Fruit fly (Drosophila melanogaster) whole organism, pupa: Measurements from ENCODE around the gene trk.

Source experiments
- CG10348 ChIP-seq: fragments of 200-800 bp; sonication (Bioruptor generic); IDR thresholded peaks from 2 replicates; pipeline ENCODE4 v1.3.6; 2022; ENCODE audit warnings: missing biosample characterization, missing genetic modification characterization
- CG14655 ChIP-seq: fragments of 200-800 bp; sonication (Bioruptor generic); optimal IDR thresholded peaks from 3 replicates; lab custom pipeline; 2017; ENCODE audit warnings: mild to moderate bottlenecking, missing biosample characterization, missing genetic modification reagents, missing genetic modification characterization
- CG15710 ChIP-seq: fragments of 200-800 bp; sonication (Bioruptor generic); optimal IDR thresholded peaks from 2 replicates; lab custom pipeline; 2018; ENCODE audit warnings: missing biosample characterization, mild to moderate bottlenecking, missing genetic modification characterization, moderate library complexity
- CG17806 ChIP-seq: fragments of 200-800 bp; sonication (Bioruptor generic); optimal IDR thresholded peaks from 2 replicates; lab custom pipeline; 2018; ENCODE audit warnings: missing biosample characterization, mild to moderate bottlenecking, missing genetic modification characterization, moderate library complexity
- D1 ChIP-seq: fragments of 200-800 bp; sonication (Bioruptor generic); optimal IDR thresholded peaks from 2 replicates; lab custom pipeline; 2018; ENCODE audit warnings: missing biosample characterization, mild to moderate bottlenecking, missing genetic modification characterization, moderate library complexity
- gl ChIP-seq: fragments of 200-800 bp; sonication (Bioruptor generic); optimal IDR thresholded peaks from 2 replicates; lab custom pipeline; 2018; ENCODE audit warnings: missing biosample characterization, mild to moderate bottlenecking, missing genetic modification characterization

- TF ChIP-seq D1 (tag; lab: Kevin White, UChicago), result no peak
- TF ChIP-seq CG15710 (tag; lab: Kevin White, UChicago), result peak; percentile 8
- no peak for TF ChIP-seq CG17806
- TF ChIP-seq gl, result no peak
- TF ChIP-seq CG14655 (GFP tag; lab: Kevin White, UChicago), result no peak
- no peak for TF ChIP-seq CG10348 (GFP tag; lab: Robert Waterston, UW)
Measured at dm6 chr2L:10263343-10263744, 8.8 kb downstream of the trk start, which contains the start of gene Rsf1.
